Fruit fly (Drosophila melanogaster): ENCODE data around the gene xit.
A peak's percentile ranks its signal among the peaks of the same experiment; 100 is the strongest.

The xit gene

dm6 chrX:6849178-6849956 lies 28.6 kb downstream of the xit start, which contains the start of the genes Cht11 and CG4558 (continued):
- TF ChIP-seq grn (GFP tag; optimal IDR thresholded peaks at IDR 0.05), result peak; percentile 54
- TF ChIP-seq CG6272 (GFP tag; IDR thresholded peaks at IDR 0.05), result peak; percentile 85
- TF ChIP-seq disco-r (GFP tag; optimal IDR thresholded peaks at IDR 0.05), result no peak
- TF ChIP-seq ftz-f1 (GFP tag; optimal IDR thresholded peaks at IDR 0.05), result no peak
- peak; percentile 48 for TF ChIP-seq pzg (GFP tag; optimal IDR thresholded peaks at IDR 0.05)
- peak; percentile 70 for TF ChIP-seq CG13287 (GFP tag; IDR thresholded peaks at IDR 0.05; ENCODE audit: partially characterized antibody)
- TF ChIP-seq CG7556 (GFP tag; optimal IDR thresholded peaks at IDR 0.05), result peak; percentile 75
- TF ChIP-seq nerfin-1 (tag; optimal IDR thresholded peaks at IDR 0.05), result peak; percentile 72
- peak; percentile 80 for TF ChIP-seq CG34422 (GFP tag; IDR thresholded peaks at IDR 0.05)
- TF ChIP-seq Deaf1 (tag; optimal IDR thresholded peaks at IDR 0.05), result peak; percentile 52
- peak; percentile 66 for TF ChIP-seq vfl (GFP tag; optimal IDR thresholded peaks at IDR 0.05)
- peak; percentile 41 for TF ChIP-seq Vsx1 (GFP tag; optimal IDR thresholded peaks at IDR 0.05)
- no peak for TF ChIP-seq Sin3A (optimal IDR thresholded peaks at IDR 0.05)
- peak; percentile 91 for TF ChIP-seq CG8924 (tag; optimal IDR thresholded peaks at IDR 0.05)
- TF ChIP-seq CG16813 (GFP tag; IDR thresholded peaks at IDR 0.05; ENCODE audit: partially characterized antibody), result peak; percentile 49; the same call in 1 of the 3 replicates
- peak; percentile 49 for TF ChIP-seq gro (GFP tag; optimal IDR thresholded peaks at IDR 0.05)
- TF ChIP-seq CG15601 (tag; optimal IDR thresholded peaks at IDR 0.05), result peak; percentile 64
- peak; percentile 36 for TF ChIP-seq Lhr (GFP tag; optimal IDR thresholded peaks at IDR 0.05)
- 0 out of 4 replicates have a peak, but pooled peaks have one; percentile 17 for TF ChIP-seq chinmo (GFP tag; IDR thresholded peaks at IDR 0.05; ENCODE audit: partially characterized antibody)
- TF ChIP-seq sc (optimal IDR thresholded peaks at IDR 0.05), result no peak
- peak; percentile 50 for TF ChIP-seq sc (GFP tag; optimal IDR thresholded peaks at IDR 0.05)
- peak; percentile 96 for TF ChIP-seq CG7928 (GFP tag; optimal IDR thresholded peaks at IDR 0.05)
- peak; percentile 49 for TF ChIP-seq Camta (GFP tag; optimal IDR thresholded peaks at IDR 0.05)
- peak; percentile 10 for TF ChIP-seq run (tag; optimal IDR thresholded peaks at IDR 0.05)
- TF ChIP-seq CG31224 (GFP tag; IDR thresholded peaks at IDR 0.05), result peak; percentile 73
- peak; percentile 91 for TF ChIP-seq CG9932 (GFP tag; IDR thresholded peaks at IDR 0.05)
- TF ChIP-seq h (optimal IDR thresholded peaks at IDR 0.05), result no peak
- TF ChIP-seq schlank (tag; optimal IDR thresholded peaks at IDR 0.05), result peak; percentile 7
- peak; percentile 58 for TF ChIP-seq nau (GFP tag; optimal IDR thresholded peaks at IDR 0.05)
- TF ChIP-seq CG30403 (GFP tag; optimal IDR thresholded peaks at IDR 0.05), result peak; percentile 88
- peak; percentile 89 for TF ChIP-seq dysf (GFP tag; IDR thresholded peaks at IDR 0.05)
- TF ChIP-seq chn (GFP tag; optimal IDR thresholded peaks at IDR 0.05), result peak; percentile 79
- no peak for TF ChIP-seq en (GFP tag; optimal IDR thresholded peaks at IDR 0.05)
- peak; percentile 74 for TF ChIP-seq Blimp-1 (GFP tag; optimal IDR thresholded peaks at IDR 0.05)
- TF ChIP-seq CG8944 (GFP tag; optimal IDR thresholded peaks at IDR 0.05), result peak; percentile 47
- TF ChIP-seq CG1024 (GFP tag; IDR thresholded peaks at IDR 0.05), result peak; percentile 49
- no peak for TF ChIP-seq CG42726 (GFP tag; IDR thresholded peaks at IDR 0.05; ENCODE audit: partially characterized antibody)
- TF ChIP-seq slbo (GFP tag; IDR thresholded peaks at IDR 0.05), result peak; percentile 91
- TF ChIP-seq HmgZ (tag; optimal IDR thresholded peaks at IDR 0.05), result peak; percentile 87
- peak; percentile 86 for TF ChIP-seq CG2116 (GFP tag; optimal IDR thresholded peaks at IDR 0.05)
- peak; percentile 37 for TF ChIP-seq CG1647 (GFP tag; optimal IDR thresholded peaks at IDR 0.05)
- peak; percentile 68 for TF ChIP-seq CG11560 (tag; IDR thresholded peaks at IDR 0.05)
- peak; percentile 21; the same call in 1 of the 2 replicates for TF ChIP-seq nerfin-2 (GFP tag; IDR thresholded peaks at IDR 0.05; ENCODE audit: partially characterized antibody)
- TF ChIP-seq CG7963 (GFP tag; IDR thresholded peaks at IDR 0.05; ENCODE audit: partially characterized antibody), result no peak
- TF ChIP-seq Awh (GFP tag; IDR thresholded peaks at IDR 0.05), result peak; percentile 64; the same call in 1 of the 2 replicates
- no peak; the same call in 2 of the 3 replicates for TF ChIP-seq zen2 (GFP tag; IDR thresholded peaks at IDR 0.05; ENCODE audit: partially characterized antibody)
- no peak for TF ChIP-seq NC2α (GFP tag; optimal IDR thresholded peaks at IDR 0.05)
- peak; percentile 81 for TF ChIP-seq Hr3 (GFP tag; optimal IDR thresholded peaks at IDR 0.05)
- TF ChIP-seq maf-S (GFP tag; optimal IDR thresholded peaks at IDR 0.05), result no peak
- no peak for TF ChIP-seq dimm (GFP tag; IDR thresholded peaks at IDR 0.05)
